Worm (Caenorhabditis elegans): ENCODE measurements around the gene ZC250.4.

DNA sequence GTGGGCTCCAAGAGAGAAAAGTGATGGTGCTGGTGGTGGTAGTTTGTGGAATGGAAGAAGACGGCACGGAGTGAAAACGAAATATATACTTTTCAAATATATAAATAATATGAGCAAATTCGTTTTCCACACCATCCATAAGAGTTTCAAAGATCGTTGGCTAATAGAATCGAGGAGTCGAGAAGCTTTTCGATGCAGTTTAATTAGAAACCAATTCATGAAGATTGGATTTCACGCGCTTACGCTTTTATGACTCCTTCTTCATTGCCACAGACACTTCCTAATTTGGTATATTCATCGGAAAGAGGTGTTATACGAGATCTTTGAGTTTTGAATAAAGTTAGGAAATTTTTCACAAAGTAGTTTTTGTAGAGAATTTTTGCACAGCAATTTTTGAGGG is 37.7 kb upstream of the ZC250.4 start:
- TF ChIP-seq aly-2 (tag; optimal IDR thresholded peaks at IDR 0.05) (no peak), pqm-1 (tag; optimal IDR thresholded peaks at IDR 0.05) (no peak), fkh-10 (GFP tag; optimal IDR thresholded peaks at IDR 0.05) (no peak), nhr-85 (tag) (no peak), nhr-12 (tag; optimal IDR thresholded peaks at IDR 0.05) (no peak), nhr-76 (tag; optimal IDR thresholded peaks at IDR 0.05) (no peak)
